Worm (Caenorhabditis elegans): ENCODE measurements around the gene Y53F4B.19.

Gene Y53F4B.19

DNA sequence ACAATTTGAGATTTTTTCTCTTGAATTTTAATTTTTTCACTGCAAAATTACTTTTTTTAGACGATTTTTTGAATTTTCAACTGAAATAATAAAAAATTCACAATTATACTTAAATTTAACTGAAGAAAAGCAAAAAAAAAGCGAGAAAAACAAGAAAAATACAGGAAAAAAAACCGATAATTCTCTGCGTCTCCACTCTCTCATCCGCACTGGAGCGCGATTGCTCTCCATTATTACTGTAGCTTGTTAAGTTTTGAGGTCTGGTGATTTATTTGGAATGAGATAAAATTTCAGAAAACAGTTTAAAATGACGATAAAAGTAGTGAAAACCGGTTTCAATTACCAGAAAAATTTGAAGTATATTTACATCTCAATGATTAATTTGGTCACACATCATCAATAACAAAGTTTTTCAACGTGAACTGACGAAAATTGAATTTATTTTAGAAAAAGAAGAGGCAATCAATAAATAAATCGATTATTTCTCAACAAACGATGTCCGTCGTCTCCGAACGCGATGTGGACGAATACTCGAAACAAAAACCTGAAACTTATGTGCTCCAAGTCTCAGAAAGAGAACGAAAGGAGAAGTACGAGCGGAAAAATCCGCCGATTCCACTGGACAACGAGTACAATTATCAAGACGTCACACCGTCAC is at the start of gene Y53F4B.19:
Gene Y53F4B.19 (plus strand): TSS at position 157 of the 658 bp plus-strand sequence.
- TF ChIP-seq dao-5 (tag; optimal IDR thresholded peaks at IDR 0.05) (no peak), him-1 (tag; optimal IDR thresholded peaks at IDR 0.05) (no peak), W03F9.2 (tag; optimal IDR thresholded peaks at IDR 0.05) (peak; percentile 29)

- TF ChIP-seq dao-5 (tag; optimal IDR thresholded peaks at IDR 0.05) (no peak), W03F9.2 (tag; optimal IDR thresholded peaks at IDR 0.05) (no peak), him-1 (tag; optimal IDR thresholded peaks at IDR 0.05) (no peak)
These were observed 39.0 kb upstream of the Y53F4B.19 start, which contains the start of gene Y53F4B.14 for ce11 chrII:15037782-15038181. Y53F4B.14 (plus strand) TSS chrII:15037991.

- TF ChIP-seq dao-5 (tag; optimal IDR thresholded peaks at IDR 0.05) (no peak), W03F9.2 (tag; optimal IDR thresholded peaks at IDR 0.05) (no peak), him-1 (tag; optimal IDR thresholded peaks at IDR 0.05) (no peak)
These were observed 37.6 kb upstream of the Y53F4B.19 start, which contains the start of gene trip-4 for ce11 chrII:15039104-15039503. trip-4 (plus strand) TSS chrII:15039404.

DNA sequence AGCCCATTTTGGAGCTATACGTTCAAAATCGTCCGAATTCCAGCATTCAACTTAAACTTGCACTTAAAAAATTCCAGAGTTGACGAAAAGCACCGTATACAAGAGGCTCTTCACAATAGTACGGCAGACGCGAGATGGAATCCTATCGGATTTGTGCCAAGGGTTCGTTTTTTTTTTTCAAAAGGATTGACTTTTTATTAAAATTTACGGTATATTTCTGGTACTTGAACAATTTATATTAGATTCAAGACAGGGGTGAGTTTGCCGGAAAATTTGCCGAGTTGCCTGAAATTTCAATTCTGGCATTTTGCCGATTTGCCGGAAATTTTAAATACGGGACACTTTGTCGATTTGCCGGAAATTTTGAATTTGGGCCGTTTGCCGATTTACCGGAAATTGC is 34.4 kb upstream of the Y53F4B.19 start:
- TF ChIP-seq dao-5 (tag; optimal IDR thresholded peaks at IDR 0.05) (no peak), him-1 (tag; optimal IDR thresholded peaks at IDR 0.05) (no peak), W03F9.2 (tag; optimal IDR thresholded peaks at IDR 0.05) (no peak)

- no peak for TF ChIP-seq him-1 (tag; optimal IDR thresholded peaks at IDR 0.05)
- TF ChIP-seq dao-5 (tag; optimal IDR thresholded peaks at IDR 0.05), result no peak
- TF ChIP-seq W03F9.2 (tag; optimal IDR thresholded peaks at IDR 0.05), result no peak
These were observed 18.5 kb upstream of the Y53F4B.19 start, which contains the start of gene Y53F4B.17 for ce11 chrII:15058282-15058681. Y53F4B.17 (plus strand) TSS chrII:15058656.

ce11 chrII:15071571-15071970 is 5.2 kb upstream of the Y53F4B.19 start, which contains the start of gene Y53F4B.18:
Y53F4B.18 (minus strand) TSS chrII:15071671.
- TF ChIP-seq dao-5 (tag; optimal IDR thresholded peaks at IDR 0.05) (no peak), W03F9.2 (tag; optimal IDR thresholded peaks at IDR 0.05) (no peak), him-1 (tag; optimal IDR thresholded peaks at IDR 0.05) (no peak)

ce11 chrII:15074760-15075159 is 2.0 kb upstream of the Y53F4B.19 start:
- TF ChIP-seq W03F9.2 (tag; optimal IDR thresholded peaks at IDR 0.05) (no peak), dao-5 (tag; optimal IDR thresholded peaks at IDR 0.05) (no peak), him-1 (tag; optimal IDR thresholded peaks at IDR 0.05) (no peak)

DNA sequence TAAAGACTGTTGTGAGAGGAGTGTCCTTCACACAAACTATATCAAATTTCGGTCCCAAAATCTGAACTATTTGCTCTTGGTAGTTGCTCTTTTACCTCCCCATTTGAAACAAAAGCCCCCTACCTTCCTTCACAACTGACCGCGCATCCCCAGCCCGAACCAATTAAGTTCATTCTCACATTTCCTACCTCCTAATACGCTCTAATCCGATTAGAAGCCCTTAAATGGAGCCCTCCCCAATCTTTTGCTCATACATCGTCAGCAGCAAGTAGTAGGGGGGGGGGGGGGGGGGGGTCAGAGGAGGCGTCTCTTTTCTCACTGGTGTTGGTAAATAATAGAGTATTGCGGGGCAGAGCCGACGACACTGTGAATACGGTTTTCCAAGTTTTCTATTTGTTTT is 3.8 kb downstream of the Y53F4B.19 start:
- TF ChIP-seq W03F9.2 (tag; optimal IDR thresholded peaks at IDR 0.05), result no peak
- TF ChIP-seq him-1 (tag; optimal IDR thresholded peaks at IDR 0.05), result no peak
- no peak for TF ChIP-seq dao-5 (tag; optimal IDR thresholded peaks at IDR 0.05)

DNA sequence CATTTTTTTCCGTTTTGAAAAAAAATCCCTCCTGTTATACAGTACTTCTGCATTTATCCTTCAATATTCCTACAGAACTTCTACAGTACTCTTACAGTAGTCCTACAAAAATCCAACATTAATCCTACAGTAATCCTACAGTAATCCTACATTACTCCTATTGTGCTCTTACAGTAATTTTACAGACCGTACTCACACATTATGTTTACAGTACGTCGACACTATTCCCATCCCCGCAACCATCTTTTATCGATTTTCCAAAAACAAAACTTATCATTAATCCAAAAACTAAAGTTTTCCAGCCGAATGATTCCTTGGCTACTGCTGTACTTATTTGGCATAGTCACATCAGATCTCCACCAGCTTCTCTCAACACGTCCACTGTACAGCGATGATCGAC is 7.4 kb downstream of the Y53F4B.19 start, which contains the start of gene Y53F4B.20:
Gene Y53F4B.20 (plus strand): TSS at position 301 of the 400 bp plus-strand sequence.
- no peak for TF ChIP-seq dao-5 (tag; optimal IDR thresholded peaks at IDR 0.05)
- TF ChIP-seq W03F9.2 (tag; optimal IDR thresholded peaks at IDR 0.05), result no peak

DNA sequence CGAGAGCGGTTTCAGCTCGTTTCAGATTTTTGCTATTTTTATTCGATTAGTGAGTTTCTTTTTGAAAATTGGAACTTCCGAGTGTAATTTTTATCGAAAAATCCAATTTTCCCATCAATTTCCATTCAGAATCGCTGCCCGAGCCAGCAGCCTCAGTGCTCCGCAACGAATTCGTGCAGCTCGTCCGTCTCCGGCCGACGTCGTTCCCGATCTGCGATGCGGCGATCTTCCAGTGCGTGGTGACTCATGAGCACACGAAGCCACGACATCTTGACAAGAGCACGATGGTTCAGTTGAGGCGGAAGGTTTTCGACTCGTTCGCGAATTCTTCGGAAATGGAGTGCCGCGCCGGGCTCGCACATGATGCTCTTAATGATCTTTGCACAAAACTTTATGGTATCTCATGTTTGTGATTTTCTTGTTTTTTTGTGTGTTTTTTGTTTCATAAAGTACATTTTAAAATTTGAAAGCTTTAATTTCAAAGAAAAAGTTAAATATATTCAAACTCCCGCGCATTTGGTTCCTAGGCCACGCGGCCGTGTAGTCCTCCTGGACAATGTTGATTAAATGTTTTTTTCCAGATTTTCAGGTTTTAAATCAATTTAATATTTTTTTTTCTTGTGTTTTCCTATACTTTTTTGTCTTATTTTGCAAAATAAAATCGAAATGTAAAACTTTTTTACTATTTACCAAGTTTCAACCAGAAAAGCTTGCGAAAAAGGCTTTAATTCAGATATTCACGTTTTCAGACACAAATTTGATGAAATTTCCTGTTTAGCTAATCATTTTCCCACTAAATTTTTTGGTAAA is 12.6 kb downstream of the Y53F4B.19 start:
- TF ChIP-seq him-1 (tag; optimal IDR thresholded peaks at IDR 0.05) (no peak), W03F9.2 (tag; optimal IDR thresholded peaks at IDR 0.05) (no peak), dao-5 (tag; optimal IDR thresholded peaks at IDR 0.05) (no peak)

DNA sequence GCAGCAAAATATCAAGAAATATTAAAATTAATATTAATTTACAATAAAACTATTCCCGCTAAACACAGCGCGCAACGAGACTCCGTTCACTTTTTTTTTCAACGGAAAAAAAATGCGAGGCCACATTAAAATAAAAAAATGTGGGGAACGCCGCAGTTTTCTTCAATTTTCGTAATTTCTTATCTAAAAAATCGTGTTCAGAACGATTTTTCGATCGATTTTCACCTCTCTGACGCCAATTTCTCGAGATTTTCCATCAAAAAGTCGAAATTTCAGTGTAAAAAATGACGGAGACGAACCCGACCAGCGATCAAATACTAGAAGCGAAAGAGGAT is 13.1 kb downstream of the Y53F4B.19 start, which contains the start of gene Y53F4B.21:
Gene Y53F4B.21 (plus strand): TSS at position 285 of the 335 bp plus-strand sequence.
- TF ChIP-seq dao-5 (tag; optimal IDR thresholded peaks at IDR 0.05), result no peak
- no peak for TF ChIP-seq him-1 (tag; optimal IDR thresholded peaks at IDR 0.05)
- TF ChIP-seq W03F9.2 (tag; optimal IDR thresholded peaks at IDR 0.05), result no peak

DNA sequence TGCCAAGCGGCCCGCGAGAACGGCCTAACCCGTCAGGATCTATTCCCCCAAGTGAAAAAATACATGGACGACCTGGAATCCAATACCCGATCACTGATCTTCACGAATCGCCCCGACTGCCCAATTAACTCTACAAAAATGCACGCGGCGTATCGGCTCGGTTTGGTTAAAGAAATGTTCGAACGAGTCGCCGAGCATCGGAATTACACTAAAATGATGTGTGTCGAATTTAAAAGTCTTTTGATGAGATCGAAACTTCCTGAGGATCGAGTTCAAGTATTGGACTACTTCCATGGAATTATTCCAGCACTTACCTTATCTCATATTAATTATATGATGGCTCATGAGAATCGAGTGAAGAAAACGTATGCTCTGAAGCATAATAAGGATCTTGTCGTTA is 30.4 kb downstream of the Y53F4B.19 start:
- TF ChIP-seq dao-5 (tag; optimal IDR thresholded peaks at IDR 0.05) (no peak), W03F9.2 (tag; optimal IDR thresholded peaks at IDR 0.05) (no peak), him-1 (tag; optimal IDR thresholded peaks at IDR 0.05) (no peak)

DNA sequence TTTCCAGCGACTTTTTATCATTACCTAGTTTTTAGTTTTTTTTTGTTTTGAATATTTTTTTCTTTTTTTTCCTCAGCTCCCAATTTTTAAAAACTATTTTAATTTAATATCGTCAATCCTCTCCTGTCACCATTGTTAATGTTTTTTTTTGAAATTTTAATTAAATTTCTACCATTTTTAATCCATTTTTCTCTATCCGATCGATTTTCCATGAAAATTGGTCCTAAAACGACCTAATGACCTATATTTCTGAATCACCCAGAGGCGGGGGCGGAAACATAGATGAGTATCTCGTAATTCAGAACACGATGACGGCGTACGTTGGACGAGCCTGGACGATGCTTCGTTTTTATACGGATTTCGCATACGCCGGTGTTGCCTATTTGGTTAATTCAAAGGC is 33.1 kb downstream of the Y53F4B.19 start, which contains the start of gene Y53F4B.39:
Gene Y53F4B.39 (plus strand): TSS at position 301 of the 400 bp plus-strand sequence.
- TF ChIP-seq W03F9.2 (tag; optimal IDR thresholded peaks at IDR 0.05), result no peak
- no peak for TF ChIP-seq him-1 (tag; optimal IDR thresholded peaks at IDR 0.05)
- TF ChIP-seq dao-5 (tag; optimal IDR thresholded peaks at IDR 0.05), result no peak

- TF ChIP-seq W03F9.2 (tag; optimal IDR thresholded peaks at IDR 0.05), result no peak
- no peak for TF ChIP-seq him-1 (tag; optimal IDR thresholded peaks at IDR 0.05)
- no peak for TF ChIP-seq dao-5 (tag; optimal IDR thresholded peaks at IDR 0.05)
These were observed 34.6 kb downstream of the Y53F4B.19 start for ce11 chrII:15111352-15111751.
